Fruit fly (Drosophila melanogaster) whole organism, embryonic: ENCODE data around the gene Gclc.

Experiments
- Aef1 ChIP-seq: fragments of 200-800 bp; sonication (Bioruptor generic); IDR thresholded peaks from 3 replicates; pipeline ENCODE4 v1.3.6; 2022; ENCODE audit warnings: missing biosample characterization, missing genetic modification characterization
- Atf3 ChIP-seq: fragments of 200-800 bp; sonication (Bioruptor generic); optimal IDR thresholded peaks from 3 replicates; lab custom pipeline; 2016; ENCODE audit warnings: missing biosample characterization, missing genetic modification characterization
- Atf6 ChIP-seq: fragments of 200-800 bp; sonication (Bioruptor generic); IDR thresholded peaks from 2 replicates; pipeline ENCODE4 v1.3.6; 2022; ENCODE audit warnings: missing biosample characterization, missing genetic modification characterization
- B-H1 ChIP-seq: fragments of 200-800 bp; sonication (Bioruptor generic); IDR thresholded peaks from 3 replicates; pipeline ENCODE4 v1.3.6; 2022; ENCODE audit warnings: missing biosample characterization, missing genetic modification characterization
- CG10321 ChIP-seq: fragments of 200-800 bp; sonication (Bioruptor generic); IDR thresholded peaks from 2 replicates; pipeline ENCODE4 v1.3.6; 2022; ENCODE audit warnings: missing biosample characterization, missing genetic modification characterization
- CG11093 ChIP-seq: fragments of 200-800 bp; sonication (Bioruptor generic); IDR thresholded peaks from 3 replicates; pipeline ENCODE4 v1.3.6; 2022; ENCODE audit warnings: missing biosample characterization, missing genetic modification characterization
- CG12236 ChIP-seq: fragments of 200-800 bp; sonication (Bioruptor generic); optimal IDR thresholded peaks from 2 replicates; lab custom pipeline; 2016; ENCODE audit warnings: missing biosample characterization, missing genetic modification characterization
- CG12659 ChIP-seq: fragments of 200-800 bp; sonication (Bioruptor generic); optimal IDR thresholded peaks from 3 replicates; lab custom pipeline; 2017; ENCODE audit warnings: mild to moderate bottlenecking, missing biosample characterization, missing genetic modification reagents, missing genetic modification characterization
- CG16779 ChIP-seq: fragments of 200-800 bp; sonication (Bioruptor generic); IDR thresholded peaks from 2 replicates; pipeline ENCODE4 v1.3.6; 2022; ENCODE audit warnings: missing biosample characterization, missing genetic modification characterization
- CG17186 ChIP-seq: fragments of 200-800 bp; sonication (Bioruptor generic); optimal IDR thresholded peaks from 3 replicates; lab custom pipeline; 2017; ENCODE audit warnings: missing biosample characterization, missing genetic modification reagents, missing genetic modification characterization
- CG18476 ChIP-seq: fragments of 200-800 bp; sonication (Bioruptor generic); optimal IDR thresholded peaks from 2 replicates; lab custom pipeline; 2016; ENCODE audit warnings: missing biosample characterization, mild to moderate bottlenecking, missing genetic modification characterization
- CG2202 ChIP-seq: fragments of 200-800 bp; sonication (Bioruptor generic); optimal IDR thresholded peaks from 2 replicates; lab custom pipeline; 2018; ENCODE audit warnings: missing biosample characterization, mild to moderate bottlenecking, missing genetic modification characterization
- CG33213 ChIP-seq: fragments of 200-800 bp; sonication (Bioruptor generic); optimal IDR thresholded peaks from 3 replicates; lab custom pipeline; 2016; ENCODE audit warnings: missing biosample characterization, missing genetic modification characterization
- CG4424 ChIP-seq: fragments of 200-800 bp; sonication (Bioruptor generic); optimal IDR thresholded peaks from 3 replicates; lab custom pipeline; 2016; ENCODE audit warnings: missing biosample characterization, missing genetic modification characterization
- CG8290 ChIP-seq, 3 experiments: fragments of 200-800 bp; sonication (Bioruptor generic); optimal IDR thresholded peaks; 2 replicates each; lab custom pipeline; 2016 to 2019; ENCODE audit warnings: missing biosample characterization in 3 of 3, missing genetic modification characterization in 3 of 3, mild to moderate bottlenecking in 2 of 3, moderate library complexity in 1 of 3
- CG9609 ChIP-seq: fragments of 200-800 bp; sonication (Bioruptor generic); optimal IDR thresholded peaks from 3 replicates; lab custom pipeline; 2016; ENCODE audit warnings: missing biosample characterization, missing genetic modification characterization
- CrebB ChIP-seq: fragments of 200-800 bp; sonication (Bioruptor generic); optimal IDR thresholded peaks from 3 replicates; lab custom pipeline; 2018; ENCODE audit warnings: missing biosample characterization, mild to moderate bottlenecking, missing genetic modification characterization
- Dll ChIP-seq: fragments of 200-800 bp; sonication (Bioruptor generic); IDR thresholded peaks from 4 replicates; pipeline ENCODE4 v1.3.6; 2022; ENCODE audit warnings: missing biosample characterization, missing genetic modification characterization; ENCODE audit not compliant: partially characterized antibody
- Doc2 ChIP-seq: fragments of 200-800 bp; sonication (Bioruptor generic); IDR thresholded peaks from 2 replicates; pipeline ENCODE4 v1.3.6; 2022; ENCODE audit warnings: missing biosample characterization, missing genetic modification characterization
- ERR ChIP-seq: fragments of 200-800 bp; sonication (Bioruptor generic); optimal IDR thresholded peaks from 2 replicates; lab custom pipeline; 2016; ENCODE audit warnings: missing biosample characterization, missing genetic modification characterization
- Gug ChIP-seq: fragments of 200-800 bp; sonication (Bioruptor generic); IDR thresholded peaks from 4 replicates; pipeline ENCODE4 v1.3.6; 2022; ENCODE audit warnings: missing biosample characterization, missing genetic modification characterization
- Hey ChIP-seq: fragments of 200-800 bp; sonication (Bioruptor generic); optimal IDR thresholded peaks from 3 replicates; lab custom pipeline; 2018; ENCODE audit warnings: missing biosample characterization, mild to moderate bottlenecking, missing genetic modification characterization
- Hmx ChIP-seq: fragments of 200-800 bp; sonication (Bioruptor generic); optimal IDR thresholded peaks from 2 replicates; lab custom pipeline; 2016; ENCODE audit warnings: missing biosample characterization, missing genetic modification characterization
- Jarid2 ChIP-seq: fragments of 200-800 bp; sonication (Bioruptor generic); optimal IDR thresholded peaks from 3 replicates; lab custom pipeline; 2017; ENCODE audit warnings: mild to moderate bottlenecking, missing biosample characterization, missing genetic modification reagents, missing genetic modification characterization
- Oli ChIP-seq: fragments of 200-800 bp; sonication (Bioruptor generic); optimal IDR thresholded peaks from 2 replicates; lab custom pipeline; 2018; ENCODE audit warnings: missing biosample characterization, mild to moderate bottlenecking, missing genetic modification characterization, moderate library complexity
- Optix ChIP-seq: fragments of 200-800 bp; sonication (Bioruptor generic); IDR thresholded peaks from 3 replicates; pipeline ENCODE4 v1.3.6; 2022; ENCODE audit warnings: missing biosample characterization, missing genetic modification characterization
- Stat92E ChIP-seq, 3 experiments: fragments of >200 bp in 2 of 3; fragments of 200-800 bp in 1 of 3; sonication (Bioruptor generic) in 1 of 3; optimal IDR thresholded peaks; 2 replicates each; lab custom pipeline; 2017 to 2019; ENCODE audit warnings: missing biosample characterization in 3 of 3, missing genetic modification characterization in 3 of 3, mild to moderate bottlenecking in 1 of 3, moderate library complexity in 1 of 3
- Xbp1 ChIP-seq: fragments of 200-800 bp; sonication (Bioruptor generic); optimal IDR thresholded peaks from 3 replicates; lab custom pipeline; 2016; ENCODE audit warnings: missing biosample characterization, mild to moderate bottlenecking, missing genetic modification characterization
- caup ChIP-seq: fragments of 200-800 bp; sonication (Bioruptor generic); optimal IDR thresholded peaks from 3 replicates; lab custom pipeline; 2017; ENCODE audit warnings: missing biosample characterization, mild to moderate bottlenecking, missing genetic modification characterization, moderate library complexity; ENCODE audit not compliant: severe bottlenecking
- crc ChIP-seq: fragments of 200-800 bp; sonication (Bioruptor generic); optimal IDR thresholded peaks from 2 replicates; lab custom pipeline; 2016; ENCODE audit warnings: missing biosample characterization, missing genetic modification characterization
- croc ChIP-seq: fragments of 200-800 bp; sonication (Bioruptor generic); conservative IDR thresholded peaks from 3 replicates; pipeline ENCODE4 v1.3.6; 2022; ENCODE audit warnings: missing biosample characterization, missing genetic modification characterization
- dmrt11E ChIP-seq: fragments of 200-800 bp; sonication (Bioruptor generic); optimal IDR thresholded peaks from 3 replicates; lab custom pipeline; 2018; ENCODE audit warnings: missing biosample characterization, mild to moderate bottlenecking, missing genetic modification characterization, moderate library complexity
- ewg ChIP-seq: fragments of 200-800 bp; sonication (Bioruptor generic); optimal IDR thresholded peaks from 3 replicates; lab custom pipeline; 2017; ENCODE audit warnings: mild to moderate bottlenecking, missing biosample characterization, missing genetic modification reagents, missing genetic modification characterization
- ftz-f1 ChIP-seq: fragments of 200-800 bp; sonication (Bioruptor generic); optimal IDR thresholded peaks from 2 replicates; lab custom pipeline; 2016; ENCODE audit warnings: missing biosample characterization, missing genetic modification characterization
- h ChIP-seq: fragments of >200 bp; optimal IDR thresholded peaks from 2 replicates; lab custom pipeline; 2017
- hbn ChIP-seq: fragments of 200-800 bp; sonication (Bioruptor generic); IDR thresholded peaks from 2 replicates; pipeline ENCODE4 v1.3.6; 2022; ENCODE audit warnings: missing biosample characterization, missing genetic modification characterization; ENCODE audit not compliant: partially characterized antibody
- her ChIP-seq: fragments of 200-800 bp; sonication (Bioruptor generic); optimal IDR thresholded peaks from 2 replicates; lab custom pipeline; 2016; ENCODE audit warnings: missing biosample characterization, missing genetic modification characterization
- ken ChIP-seq: fragments of 200-800 bp; sonication (Bioruptor generic); IDR thresholded peaks from 3 replicates; pipeline ENCODE4 v1.3.6; 2022; ENCODE audit warnings: missing biosample characterization, missing genetic modification characterization
- mirr ChIP-seq: fragments of 200-800 bp; sonication (Bioruptor generic); optimal IDR thresholded peaks from 3 replicates; lab custom pipeline; 2018; ENCODE audit warnings: missing biosample characterization, mild to moderate bottlenecking, missing genetic modification characterization
- otp ChIP-seq: fragments of 200-800 bp; sonication (Bioruptor generic); IDR thresholded peaks from 3 replicates; pipeline ENCODE4, ENCODE4 v1.3.6; 2022; ENCODE audit warnings: missing biosample characterization, missing genetic modification characterization
- repo ChIP-seq: fragments of 200-800 bp; sonication (Bioruptor generic); optimal IDR thresholded peaks from 2 replicates; lab custom pipeline; 2016; ENCODE audit warnings: missing biosample characterization, missing genetic modification characterization
- rib ChIP-seq: fragments of 200-800 bp; sonication (Bioruptor generic); IDR thresholded peaks from 2 replicates; pipeline ENCODE4 v1.3.6; 2022; ENCODE audit warnings: missing biosample characterization, missing genetic modification characterization
- ro ChIP-seq: fragments of 200-800 bp; sonication (Bioruptor generic); IDR thresholded peaks from 2 replicates; pipeline ENCODE4 v1.3.6; 2022; ENCODE audit warnings: missing biosample characterization, missing genetic modification characterization
- sc ChIP-seq, 3 experiments: fragments of >200 bp in 2 of 3; fragments of 200-800 bp in 1 of 3; sonication (Bioruptor generic) in 1 of 3; optimal IDR thresholded peaks; 2 replicates in 2 of 3; 3 replicates in 1 of 3; lab custom pipeline; 2017; ENCODE audit warnings: mild to moderate bottlenecking in 1 of 3, missing biosample characterization in 1 of 3, missing genetic modification characterization in 1 of 3, missing genetic modification reagents in 1 of 3
- schlank ChIP-seq: fragments of 200-800 bp; sonication (Bioruptor generic); optimal IDR thresholded peaks from 2 replicates; lab custom pipeline; 2018; ENCODE audit warnings: missing biosample characterization, mild to moderate bottlenecking, missing genetic modification characterization
- sens ChIP-seq: fragments of 200-800 bp; sonication (Bioruptor generic); peaks from one replicate; lab custom pipeline; 2016; ENCODE audit warnings: missing biosample characterization, missing genetic modification characterization
- tin ChIP-seq: fragments of 200-800 bp; sonication (Bioruptor generic); optimal IDR thresholded peaks from 3 replicates; lab custom pipeline; 2016; ENCODE audit warnings: missing biosample characterization, missing genetic modification characterization
- tup ChIP-seq: fragments of 200-800 bp; sonication (Bioruptor generic); optimal IDR thresholded peaks from 2 replicates; lab custom pipeline; 2016; ENCODE audit warnings: missing biosample characterization, mild to moderate bottlenecking, missing genetic modification characterization, moderate library complexity
- unpg ChIP-seq: fragments of 200-800 bp; sonication (Bioruptor generic); optimal IDR thresholded peaks from 3 replicates; lab custom pipeline; 2018; ENCODE audit warnings: missing biosample characterization, mild to moderate bottlenecking, missing genetic modification characterization, moderate library complexity

Gene Gclc

dm6 chrX:8114476-8115342 lies 1.2 kb downstream of the Gclc start (continued):
- TF ChIP-seq unpg (GFP tag; lab: Kevin White, UChicago), result peak; percentile 75
- TF ChIP-seq mirr (GFP tag; lab: Kevin White, UChicago), result peak; percentile 29
- TF ChIP-seq B-H1 (GFP tag; lab: Robert Waterston, UW), result peak; percentile 36; the same call in 2 of the 3 replicates
- TF ChIP-seq Hmx (GFP tag; lab: Kevin White, UChicago), result no peak
- no peak for TF ChIP-seq Atf3 (GFP tag; lab: Kevin White, UChicago)
- TF ChIP-seq schlank (tag; lab: Kevin White, UChicago), result peak; percentile 69
- peak; percentile 19 for TF ChIP-seq Hey (tag; lab: Kevin White, UChicago)
- peak; percentile 13 for TF ChIP-seq repo (GFP tag; lab: Kevin White, UChicago)
- TF ChIP-seq CG12236 (GFP tag; lab: Kevin White, UChicago), result no peak
- TF ChIP-seq tin (GFP tag; lab: Kevin White, UChicago), result peak; percentile 20
- TF ChIP-seq Aef1 (GFP tag; lab: Robert Waterston, UW), result peak; percentile 35; the same call in 1 of the 3 replicates
- no peak for TF ChIP-seq Doc2 (GFP tag; lab: Robert Waterston, UW)
- no peak for TF ChIP-seq otp (GFP tag; lab: Robert Waterston, UW)
- TF ChIP-seq croc (GFP tag; lab: Robert Waterston, UW), result no peak
- TF ChIP-seq tup, result no peak
- TF ChIP-seq ewg (GFP tag; lab: Kevin White, UChicago), result no peak
- TF ChIP-seq Stat92E (GFP tag; optimal IDR thresholded peaks at IDR 0.05; lab: Kevin White, UChicago), result no peak
- TF ChIP-seq hbn (GFP tag; lab: Robert Waterston, UW), result no peak
- TF ChIP-seq CG8290 (GFP tag; optimal IDR thresholded peaks at IDR 0.05; lab: Kevin White, UChicago), result no peak
- TF ChIP-seq CG8290 (tag; optimal IDR thresholded peaks at IDR 0.05; lab: Kevin White, UChicago), result peak in 1 of 2 experiments; percentile 59
- TF ChIP-seq CG2202, result no peak
- no peak for TF ChIP-seq CG16779 (GFP tag; lab: Robert Waterston, UW)
- no peak for TF ChIP-seq Optix
- TF ChIP-seq CG18476 (GFP tag; lab: Kevin White, UChicago), result peak; percentile 22
- TF ChIP-seq CG9609 (GFP tag; lab: Kevin White, UChicago), result peak; percentile 43
- no peak for TF ChIP-seq h (lab: Kevin White, UChicago)
- no peak for TF ChIP-seq CG33213 (GFP tag; lab: Kevin White, UChicago)
- no peak for TF ChIP-seq crc (GFP tag; lab: Kevin White, UChicago)
- peak; percentile 38 for TF ChIP-seq CG12659
- TF ChIP-seq ro (GFP tag; lab: Robert Waterston, UW), result no peak
- peak; percentile 71 for TF ChIP-seq Oli (tag; lab: Kevin White, UChicago)
- TF ChIP-seq rib (GFP tag; lab: Robert Waterston, UW), result no peak
- TF ChIP-seq CG4424 (GFP tag; lab: Kevin White, UChicago), result peak; percentile 48
- TF ChIP-seq CG10321 (GFP tag; lab: Robert Waterston, UW), result no peak
- peak; percentile 52 for TF ChIP-seq her
- peak; percentile 38 for TF ChIP-seq CrebB
- TF ChIP-seq Atf6 (GFP tag; lab: Robert Waterston, UW), result peak; percentile 70
- peak; percentile 67 for TF ChIP-seq caup
- no peak for TF ChIP-seq CG17186
- TF ChIP-seq sc (optimal IDR thresholded peaks at IDR 0.05; lab: Kevin White, UChicago), result no peak
- TF ChIP-seq sc (GFP tag; optimal IDR thresholded peaks at IDR 0.05; lab: Kevin White, UChicago), result no peak
- TF ChIP-seq ken (GFP tag; lab: Robert Waterston, UW), result no peak
- no peak for TF ChIP-seq ERR
- TF ChIP-seq Gug (GFP tag; lab: Robert Waterston, UW), result no peak
- peak; percentile 67 for TF ChIP-seq sens (GFP tag; lab: Kevin White, UChicago)
- peak; percentile 65 for TF ChIP-seq ftz-f1 (GFP tag; lab: Kevin White, UChicago)
- peak; percentile 62 for TF ChIP-seq Xbp1 (GFP tag; lab: Kevin White, UChicago)
- TF ChIP-seq Jarid2 (GFP tag; lab: Kevin White, UChicago), result peak; percentile 25
- no peak for TF ChIP-seq Dll (GFP tag; lab: Robert Waterston, UW)
- no peak for TF ChIP-seq dmrt11E
- no peak for TF ChIP-seq CG11093 (GFP tag; lab: Robert Waterston, UW)
